Worm (Caenorhabditis elegans): Measurements from ENCODE around the gene R07C12.1.
"Not testable (repeated sequence)": the region's sequence is repeated elsewhere in the genome, so short reads cannot be mapped to it uniquely, and the experiment has no call there.

Gene R07C12.1

ce11 chrIV:4178424-4178823 is 26.2 kb downstream of the R07C12.1 start, which contains the start of gene tsen-34:
Gene tsen-34, plus strand, starts transcription at chrIV:4178457.
- no peak for TF ChIP-seq klf-2 (GFP tag; conservative IDR thresholded peaks at IDR 0.05)
- no peak for TF ChIP-seq ref-1 (GFP tag; conservative IDR thresholded peaks at IDR 0.05)
- no peak for TF ChIP-seq med-1 (GFP tag; optimal IDR thresholded peaks at IDR 0.05; ENCODE audit: insufficient read depth)
- no peak for TF ChIP-seq flt-1 (GFP tag; IDR thresholded peaks at IDR 0.05)
- no peak for TF ChIP-seq ztf-29 (GFP tag; IDR thresholded peaks at IDR 0.05)
- no peak for TF ChIP-seq tab-1 (GFP tag; IDR thresholded peaks at IDR 0.05)
- TF ChIP-seq T22C8.4 (GFP tag; IDR thresholded peaks at IDR 0.05), result no peak
- TF ChIP-seq ztf-23 (GFP tag; IDR thresholded peaks at IDR 0.05), result no peak
- TF ChIP-seq cog-1 (tag; optimal IDR thresholded peaks at IDR 0.05), result no peak

ce11 chrIV:4180032-4180431 is 27.8 kb downstream of the R07C12.1 start:
- TF ChIP-seq ztf-23 (GFP tag; IDR thresholded peaks at IDR 0.05), result 0 out of 2 replicates have a peak, but pooled peaks have one; percentile 39

ce11 chrIV:4184767-4185166 is 32.5 kb downstream of the R07C12.1 start:
- TF ChIP-seq flt-1 (GFP tag; IDR thresholded peaks at IDR 0.05) (peak; percentile 51; the same call in 1 of the 2 replicates), ztf-23 (GFP tag; IDR thresholded peaks at IDR 0.05) (peak; percentile 78)

- TF ChIP-seq klf-2 (GFP tag; conservative IDR thresholded peaks at IDR 0.05); ref-1 (GFP tag; conservative IDR thresholded peaks at IDR 0.05); ztf-29 (GFP tag; IDR thresholded peaks at IDR 0.05): not testable (repeated sequence)
Measured at ce11 chrIV:4186099-4186498, 33.8 kb downstream of the R07C12.1 start, which contains the start of gene K08D10.11. Gene K08D10.11, minus strand, starts transcription at chrIV:4186199.

- TF ChIP-seq flt-1 (GFP tag; IDR thresholded peaks at IDR 0.05); ztf-29 (GFP tag; IDR thresholded peaks at IDR 0.05); cog-1 (tag; optimal IDR thresholded peaks at IDR 0.05): not testable (repeated sequence)
Measured at ce11 chrIV:4196729-4197128, 44.5 kb downstream of the R07C12.1 start, which contains the start of gene K06B9.6. Gene K06B9.6, minus strand, starts transcription at chrIV:4196829.

ce11 chrIV:4197167-4197566 is 44.9 kb downstream of the R07C12.1 start, which contains the start of gene cyp-25A6:
Gene cyp-25A6, plus strand, starts transcription at chrIV:4197467.
- not testable (repeated sequence) for TF ChIP-seq tab-1, T22C8.4, ztf-29 (GFP tag; IDR thresholded peaks at IDR 0.05)

Data from whole organism, midembryonic.